Worm (Caenorhabditis elegans): ENCODE results near the gene slc-17.1.

slc-17.1 gene

DNA sequence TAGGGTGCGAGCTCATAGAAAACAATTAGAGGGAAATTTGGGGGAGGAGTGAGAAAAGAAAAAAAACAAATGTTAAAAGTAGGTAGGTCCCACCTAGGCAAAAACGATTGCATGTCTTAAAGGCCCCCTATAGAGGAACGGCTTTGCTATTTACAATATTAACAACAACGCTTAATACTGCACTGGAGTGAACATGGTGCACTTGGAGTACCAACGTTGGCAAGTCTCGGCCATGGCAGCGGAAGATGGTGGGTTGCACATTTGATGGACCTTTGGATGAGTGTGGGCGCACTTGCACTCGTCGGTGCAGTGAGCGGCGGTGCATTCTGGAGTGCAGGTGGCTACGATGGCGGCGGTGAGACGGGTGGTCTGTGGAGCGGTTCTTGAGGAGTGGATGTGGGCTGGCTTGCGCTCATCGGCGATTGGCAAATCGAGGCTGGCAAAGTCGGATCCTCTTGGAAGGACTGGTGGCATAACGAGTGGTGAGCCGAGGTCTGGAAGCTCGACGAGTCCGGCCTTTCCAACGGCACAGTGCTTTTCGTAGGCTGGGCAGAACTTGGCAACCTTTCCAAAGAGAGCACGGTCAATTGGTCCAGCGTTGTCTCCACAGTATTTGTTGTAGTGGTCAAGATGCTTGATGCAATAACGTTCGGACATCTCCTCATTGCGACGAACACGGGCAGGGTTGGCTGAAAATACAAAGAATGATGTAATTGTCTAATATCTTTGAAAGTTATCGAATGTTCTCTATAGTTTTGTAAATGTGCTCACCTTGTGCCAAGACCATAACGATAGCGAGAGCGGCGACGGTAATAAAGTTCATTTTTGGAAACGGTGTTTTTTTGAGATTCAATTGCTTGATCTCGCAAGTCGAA is 43.9 kb downstream of the slc-17.1 start (continued):
- TF ChIP-seq unc-62 (GFP tag; optimal IDR thresholded peaks at IDR 0.05) (no peak), nhr-23 (tag; optimal IDR thresholded peaks at IDR 0.05) (no peak), lin-11 (tag; optimal IDR thresholded peaks at IDR 0.05) (no peak), lin-39 (tag; optimal IDR thresholded peaks at IDR 0.05) (no peak), ceh-82 (tag; optimal IDR thresholded peaks at IDR 0.05) (no peak), crh-2 (tag; optimal IDR thresholded peaks at IDR 0.05) (no peak)

DNA sequence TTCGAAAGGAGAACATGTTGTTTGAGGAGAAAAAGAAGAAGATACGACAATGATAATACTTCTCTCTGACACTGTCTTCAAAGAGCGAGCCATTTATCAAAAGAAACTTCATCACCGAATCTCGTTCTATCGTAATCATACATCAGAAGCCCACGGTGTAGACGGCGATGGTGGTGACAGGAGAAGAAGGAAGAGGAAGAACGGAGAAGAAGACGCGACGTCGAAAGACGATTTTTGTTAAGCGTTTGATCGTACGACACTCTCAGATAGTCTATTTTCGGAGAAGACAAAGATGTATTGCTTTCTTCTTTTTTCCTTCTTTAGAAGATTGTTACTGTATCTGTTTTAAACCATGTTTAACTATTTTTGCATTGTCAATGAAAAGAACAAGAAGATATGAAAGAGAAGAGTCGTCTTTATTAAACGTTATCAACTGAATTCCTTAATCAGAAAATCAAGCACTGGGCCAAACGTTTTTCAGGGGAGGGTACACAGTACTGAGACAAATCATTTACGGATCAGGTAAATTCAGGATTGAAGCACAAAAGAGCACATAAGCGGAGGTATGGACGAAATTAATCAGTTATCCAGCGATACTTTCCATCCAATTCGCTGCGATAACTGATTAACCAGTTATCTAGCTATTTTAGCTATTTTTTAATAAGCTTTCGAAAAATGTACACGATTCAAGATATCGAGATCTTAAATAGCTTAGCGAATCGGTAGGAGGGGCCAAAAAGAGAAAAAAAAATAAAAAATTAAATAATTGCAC is 44.7 kb downstream of the slc-17.1 start:
- TF ChIP-seq blmp-1 (tag; optimal IDR thresholded peaks at IDR 0.05; ENCODE audit: insufficient read depth), result peak; percentile 44
- TF ChIP-seq ceh-82 (tag; optimal IDR thresholded peaks at IDR 0.05), result peak; percentile 25
- TF ChIP-seq mab-5 (tag; optimal IDR thresholded peaks at IDR 0.05), result no peak
- TF ChIP-seq nhr-6 (tag; optimal IDR thresholded peaks at IDR 0.05), result peak; percentile 13
- TF ChIP-seq unc-55 (GFP tag; optimal IDR thresholded peaks at IDR 0.05), result no peak
- TF ChIP-seq mdl-1 (tag; optimal IDR thresholded peaks at IDR 0.05), result no peak
- peak; percentile 9 for TF ChIP-seq snpc-4 (tag; optimal IDR thresholded peaks at IDR 0.05)
- no peak for TF ChIP-seq mbf-1 (tag; optimal IDR thresholded peaks at IDR 0.05)
- no peak for TF ChIP-seq F13H6.1 (tag; optimal IDR thresholded peaks at IDR 0.05)
- no peak for TF ChIP-seq C34F6.9 (tag; optimal IDR thresholded peaks at IDR 0.05)
- TF ChIP-seq crh-2 (tag; optimal IDR thresholded peaks at IDR 0.05), result peak; percentile 60
- TF ChIP-seq ceh-16 (tag; optimal IDR thresholded peaks at IDR 0.05), result no peak
- TF ChIP-seq skn-1 (tag; optimal IDR thresholded peaks at IDR 0.05), result no peak
- no peak for TF ChIP-seq lin-13 (GFP tag; optimal IDR thresholded peaks at IDR 0.05)
- no peak for TF ChIP-seq R02D3.7 (tag; optimal IDR thresholded peaks at IDR 0.05)
- TF ChIP-seq nhr-12 (tag; optimal IDR thresholded peaks at IDR 0.05), result no peak
- TF ChIP-seq lsy-2 (tag; optimal IDR thresholded peaks at IDR 0.05), result peak in 1 of 2 experiments; percentile 22
- TF ChIP-seq sma-9 (GFP tag; optimal IDR thresholded peaks at IDR 0.05), result peak; percentile 69
- no peak for TF ChIP-seq sma-9 (tag; optimal IDR thresholded peaks at IDR 0.05)
- no peak for TF ChIP-seq unc-39 (tag; optimal IDR thresholded peaks at IDR 0.05)
- TF ChIP-seq ama-1 (optimal IDR thresholded peaks at IDR 0.05), result peak; percentile 97
- TF ChIP-seq nhr-25 (tag; optimal IDR thresholded peaks at IDR 0.05), result peak; percentile 64
- no peak for TF ChIP-seq sem-4 (tag; optimal IDR thresholded peaks at IDR 0.05)
- TF ChIP-seq Y55F3AM.14 (GFP tag; optimal IDR thresholded peaks at IDR 0.05), result peak; percentile 68
- peak; percentile 95 for TF ChIP-seq nhr-21 (tag; optimal IDR thresholded peaks at IDR 0.05)
- TF ChIP-seq fos-1 (tag; optimal IDR thresholded peaks at IDR 0.05), result no peak
- no peak for TF ChIP-seq ZK546.5 (tag; optimal IDR thresholded peaks at IDR 0.05)
- no peak for TF ChIP-seq alr-1 (tag; optimal IDR thresholded peaks at IDR 0.05)
- peak; percentile 84 for TF ChIP-seq sma-3 (GFP tag; optimal IDR thresholded peaks at IDR 0.05)
- TF ChIP-seq nhr-129 (tag; optimal IDR thresholded peaks at IDR 0.05), result peak; percentile 39
- peak; percentile 37 for TF ChIP-seq gmeb-1 (tag; optimal IDR thresholded peaks at IDR 0.05)
- TF ChIP-seq unc-62 (GFP tag; optimal IDR thresholded peaks at IDR 0.05), result no peak
- TF ChIP-seq ztf-4 (tag; optimal IDR thresholded peaks at IDR 0.05), result peak; percentile 98

ce11 chrX:17417505-17418004 is 47.1 kb downstream of the slc-17.1 start:
- peak; percentile 64 for TF ChIP-seq sma-9 (GFP tag; optimal IDR thresholded peaks at IDR 0.05)
- TF ChIP-seq sma-9 (tag; optimal IDR thresholded peaks at IDR 0.05), result no peak
- TF ChIP-seq mdl-1 (tag; optimal IDR thresholded peaks at IDR 0.05), result no peak
- TF ChIP-seq dmd-4 (tag; optimal IDR thresholded peaks at IDR 0.05), result no peak
- TF ChIP-seq nhr-21 (tag; optimal IDR thresholded peaks at IDR 0.05), result peak; percentile 56

Data from whole organism, L2 larva.